Fruit fly (Drosophila melanogaster): ENCODE data around the gene D12.

dm6 chr2L:8395996-8396699, 41.0 kb downstream of the D12 start, which contains the start of the genes Peritrophin-15a and CG13385:
- TF ChIP-seq CG8478 (optimal IDR thresholded peaks at IDR 0.05) (no peak), CTCF (optimal IDR thresholded peaks at IDR 0.05) (no peak)
